Worm (Caenorhabditis elegans) whole organism, late embryonic: Measurements from ENCODE around the gene F10C2.5.
A peak's percentile ranks its signal among the peaks of the same experiment; 100 is the strongest.

Experiments used
- C08G9.2 ChIP-seq: sonication (generic microtip); optimal IDR thresholded peaks from 2 replicates; lab custom pipeline; 2016; ENCODE audit warnings: mild to moderate bottlenecking, missing genetic modification characterization, moderate library complexity, missing compliant biosample characterization
- C38D4.7 ChIP-seq: fragments of 200-800 bp; sonication (Bioruptor generic); optimal IDR thresholded peaks from 2 replicates; lab custom pipeline; 2018; ENCODE audit warnings: mild to moderate bottlenecking, missing genetic modification characterization, moderate library complexity, missing compliant biosample characterization
- K02D7.2 ChIP-seq: sonication (generic microtip); optimal IDR thresholded peaks from 2 replicates; lab custom pipeline; 2017; ENCODE audit warnings: mild to moderate bottlenecking, missing genetic modification characterization, missing compliant biosample characterization
- K09A11.1 ChIP-seq: sonication (generic microtip); optimal IDR thresholded peaks from 2 replicates; lab custom pipeline; 2017; ENCODE audit warnings: antibody characterized with exemption, mild to moderate bottlenecking, missing genetic modification characterization, missing compliant biosample characterization; ENCODE audit not compliant: insufficient read depth
- Y22D7AL.16 ChIP-seq: sonication (generic microtip); optimal IDR thresholded peaks from 2 replicates; lab custom pipeline; 2016; ENCODE audit warnings: missing genetic modification characterization, missing compliant biosample characterization
- ama-1 ChIP-seq: fragments of 150-350 bp; optimal IDR thresholded peaks from 2 replicates; lab custom pipeline; 2014
- ceh-14 ChIP-seq: sonication (generic microtip); optimal IDR thresholded peaks from 2 replicates; lab custom pipeline; 2016; ENCODE audit warnings: missing genotype, missing genetic modification characterization, missing compliant biosample characterization
- ceh-22 ChIP-seq: sonication (generic microtip); optimal IDR thresholded peaks from 2 replicates; lab custom pipeline; 2017; ENCODE audit warnings: missing biosample characterization, missing genetic modification characterization
- ceh-24 ChIP-seq: sonication (generic microtip); optimal IDR thresholded peaks from 2 replicates; lab custom pipeline; 2016; ENCODE audit warnings: mild to moderate bottlenecking, missing genetic modification characterization, missing compliant biosample characterization
- ceh-45 ChIP-seq: fragments of 200-800 bp; sonication (Bioruptor generic); IDR thresholded peaks from 2 replicates; pipeline ENCODE4 v1.3.6; 2022; ENCODE audit warnings: missing genetic modification reagents, missing genetic modification characterization, missing compliant biosample characterization
- ceh-48 ChIP-seq: sonication (generic microtip); optimal IDR thresholded peaks from 2 replicates; lab custom pipeline; 2016; ENCODE audit warnings: missing genetic modification characterization, inconsistent platforms, missing compliant biosample characterization
- ceh-6 ChIP-seq: fragments of 200-800 bp; sonication (Bioruptor generic); optimal IDR thresholded peaks from 2 replicates; lab custom pipeline; 2018; ENCODE audit warnings: mild to moderate bottlenecking, missing genetic modification characterization, missing compliant biosample characterization
- che-1 ChIP-seq: sonication (generic microtip); optimal IDR thresholded peaks from 2 replicates; lab custom pipeline; 2016; ENCODE audit warnings: mild to moderate bottlenecking, missing genetic modification characterization, missing compliant biosample characterization
- elt-4 ChIP-seq: sonication (generic microtip); optimal IDR thresholded peaks from 2 replicates; lab custom pipeline; 2016; ENCODE audit warnings: missing genetic modification characterization, missing compliant biosample characterization
- eyg-1 ChIP-seq: sonication (generic microtip); optimal IDR thresholded peaks from 2 replicates; lab custom pipeline; 2016; ENCODE audit warnings: missing genotype, missing genetic modification characterization, missing compliant biosample characterization
- fax-1 ChIP-seq: sonication (generic microtip); optimal IDR thresholded peaks from 2 replicates; lab custom pipeline; 2016; ENCODE audit warnings: missing genotype, missing genetic modification characterization, missing compliant biosample characterization
- fkh-6 ChIP-seq: sonication (generic microtip); optimal IDR thresholded peaks from 2 replicates; lab custom pipeline; 2016; ENCODE audit warnings: missing genetic modification characterization, missing compliant biosample characterization
- gmeb-2 ChIP-seq: sonication (generic microtip); optimal IDR thresholded peaks from 2 replicates; lab custom pipeline; 2016; ENCODE audit warnings: missing genetic modification characterization, inconsistent platforms, missing compliant biosample characterization
- hlh-15 ChIP-seq: sonication (generic microtip); optimal IDR thresholded peaks from 2 replicates; lab custom pipeline; 2016; ENCODE audit warnings: missing genetic modification characterization, missing compliant biosample characterization
- hlh-30 ChIP-seq: sonication (generic microtip); optimal IDR thresholded peaks from 2 replicates; lab custom pipeline; 2017; ENCODE audit warnings: antibody characterized with exemption, missing genetic modification characterization, missing compliant biosample characterization; ENCODE audit not compliant: insufficient read depth
- hlh-8 ChIP-seq: sonication (generic microtip); optimal IDR thresholded peaks from 2 replicates; lab custom pipeline; 2016; ENCODE audit warnings: missing genotype, missing genetic modification characterization, missing compliant biosample characterization
- lin-11 ChIP-seq: fragments of 200-800 bp; sonication (Bioruptor generic); optimal IDR thresholded peaks from 2 replicates; lab custom pipeline; 2018; ENCODE audit warnings: mild to moderate bottlenecking, missing genetic modification characterization, missing compliant biosample characterization
- nfya-1 ChIP-seq: sonication (generic microtip); optimal IDR thresholded peaks from 2 replicates; lab custom pipeline; 2017; ENCODE audit warnings: missing genetic modification characterization, mild to moderate bottlenecking, missing compliant biosample characterization, antibody characterized with exemption, moderate library complexity
- npax-4 ChIP-seq: sonication (generic microtip); optimal IDR thresholded peaks from 2 replicates; lab custom pipeline; 2016; ENCODE audit warnings: missing genetic modification characterization, missing compliant biosample characterization
- odd-2 ChIP-seq: sonication (generic microtip); optimal IDR thresholded peaks from 2 replicates; lab custom pipeline; 2017; ENCODE audit warnings: antibody characterized with exemption, mild to moderate bottlenecking, missing genetic modification characterization, missing compliant biosample characterization
- pha-2 ChIP-seq: sonication (generic microtip); optimal IDR thresholded peaks from 2 replicates; lab custom pipeline; 2017; ENCODE audit warnings: mild to moderate bottlenecking, missing genetic modification characterization, missing compliant biosample characterization
- ref-2 ChIP-seq: sonication (generic microtip); optimal IDR thresholded peaks from 2 replicates; lab custom pipeline; 2016; ENCODE audit warnings: missing genetic modification characterization, missing compliant biosample characterization
- sox-4 ChIP-seq: sonication (generic microtip); optimal IDR thresholded peaks from 2 replicates; lab custom pipeline; 2017; ENCODE audit warnings: mild to moderate bottlenecking, missing genetic modification characterization, inconsistent platforms, missing compliant biosample characterization
- syd-9 ChIP-seq: sonication (generic microtip); optimal IDR thresholded peaks from 2 replicates; lab custom pipeline; 2016; ENCODE audit warnings: mild to moderate bottlenecking, missing genetic modification characterization, moderate library complexity, missing compliant biosample characterization
- tbx-2 ChIP-seq: sonication (generic microtip); optimal IDR thresholded peaks from 2 replicates; lab custom pipeline; 2016; ENCODE audit warnings: missing genetic modification characterization, missing compliant biosample characterization
- tbx-7 ChIP-seq: sonication (generic microtip); optimal IDR thresholded peaks from 2 replicates; lab custom pipeline; 2016; ENCODE audit warnings: missing genotype, missing genetic modification characterization, missing compliant biosample characterization
- unc-3 ChIP-seq, 2 experiments: fragments of 200-800 bp in 1 of 2; sonication (Bioruptor generic) in 1 of 2; sonication (generic microtip) in 1 of 2; conservative IDR thresholded peaks in 1 of 2; optimal IDR thresholded peaks in 1 of 2; 2 replicates each; pipeline versions ENCODE4 v1.3.6 to Lab custom; 2016 to 2022; ENCODE audit warnings: missing compliant biosample characterization in 2 of 2, missing genetic modification characterization in 2 of 2, missing genetic modification reagents in 1 of 2
- unc-42 ChIP-seq: sonication (generic microtip); optimal IDR thresholded peaks from 2 replicates; lab custom pipeline; 2016; ENCODE audit warnings: missing genotype, missing genetic modification characterization, missing compliant biosample characterization
- unc-55 ChIP-seq: sonication (generic microtip); optimal IDR thresholded peaks from 2 replicates; lab custom pipeline; 2017; ENCODE audit warnings: missing biosample characterization, missing genetic modification reagents, missing genetic modification characterization

The F10C2.5 gene

DNA sequence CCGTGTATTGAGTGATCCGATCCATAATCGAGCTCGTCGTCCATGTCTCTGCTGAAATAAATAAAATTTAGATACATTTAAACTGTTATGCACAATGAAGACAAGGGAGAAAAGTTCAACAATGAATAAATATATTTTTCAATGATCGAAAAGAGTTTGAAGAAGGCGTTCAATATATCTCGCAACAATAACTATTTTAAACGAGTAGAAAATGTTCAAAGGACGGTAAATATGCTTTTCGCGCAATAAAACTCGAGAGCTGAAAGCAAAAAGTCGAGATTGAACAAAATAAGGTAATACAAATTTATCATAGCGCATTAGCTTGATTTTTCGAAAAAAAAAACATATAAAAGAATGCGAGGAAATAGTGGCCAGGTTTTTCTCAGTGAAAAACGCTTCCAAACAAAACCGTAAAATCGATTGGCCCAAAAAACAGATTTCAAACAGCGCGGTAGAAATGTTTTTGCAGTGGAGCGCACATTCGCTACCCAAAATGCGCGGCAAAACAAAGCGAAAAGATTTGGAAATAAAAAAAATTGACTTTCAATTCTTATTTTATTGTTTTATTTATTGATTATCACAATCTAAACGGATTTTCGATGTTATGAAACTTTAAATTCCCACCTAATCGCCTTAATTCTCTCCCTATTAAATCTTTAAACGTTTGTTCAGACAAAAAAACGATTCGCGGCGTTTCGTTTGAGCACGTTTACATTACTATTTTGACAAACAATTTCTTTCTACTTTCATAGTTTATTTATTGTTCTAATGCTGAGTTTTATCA is 4.2 kb upstream of the F10C2.5 start, which contains the start of the genes kup-1 and F10C2.4:
Gene kup-1, minus strand, starts transcription at position 51 of the 784 bp plus-strand sequence.
Gene F10C2.4, plus strand, starts transcription at position 734 of the 784 bp plus-strand sequence.
- TF ChIP-seq fkh-6 (tag; lab: Kevin White, UChicago): no peak
- TF ChIP-seq lin-11 (tag; lab: Kevin White, UChicago): no peak
- TF ChIP-seq ceh-24: no peak
- peak; percentile 40 for TF ChIP-seq unc-55 (GFP tag; lab: Kevin White, UChicago)
- peak; percentile 12 for TF ChIP-seq nfya-1
- TF ChIP-seq ceh-48 (tag; lab: Kevin White, UChicago): peak; percentile 28

DNA sequence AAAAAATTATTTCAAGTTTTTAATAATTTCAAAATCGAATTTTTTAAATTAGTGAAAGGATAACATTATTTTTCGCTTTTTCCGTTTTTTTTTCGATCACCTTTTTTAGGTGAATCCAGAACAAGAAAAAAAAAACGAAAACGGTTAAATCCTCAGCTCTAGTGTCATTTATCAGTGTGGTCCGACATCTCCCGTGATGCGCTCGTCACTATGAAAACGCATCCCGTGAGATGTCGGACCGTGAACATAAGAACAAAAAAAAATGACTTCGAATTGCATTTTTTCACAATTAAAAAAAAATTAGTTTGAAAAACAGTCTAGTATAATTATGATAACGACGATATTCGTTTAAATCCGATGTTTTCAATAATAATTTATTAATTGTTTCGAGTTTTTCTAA is 2.5 kb downstream of the F10C2.5 start:
- TF ChIP-seq eyg-1 (tag; lab: Kevin White, UChicago) (no peak), sox-4 (no peak), lin-11 (tag; lab: Kevin White, UChicago) (no peak), Y22D7AL.16 (no peak), fax-1 (no peak), ceh-45 (GFP tag; lab: Robert Waterston, UW) (no peak), che-1 (tag; lab: Kevin White, UChicago) (no peak), ama-1 (lab: Kevin White, UChicago) (no peak), K09A11.1 (no peak), C38D4.7 (GFP tag; lab: Kevin White, UChicago) (no peak), elt-4 (no peak), tbx-2 (tag; lab: Kevin White, UChicago) (no peak), unc-55 (GFP tag; lab: Kevin White, UChicago) (no peak)
- TF ChIP-seq, all 69 proteins: peak for 0

DNA sequence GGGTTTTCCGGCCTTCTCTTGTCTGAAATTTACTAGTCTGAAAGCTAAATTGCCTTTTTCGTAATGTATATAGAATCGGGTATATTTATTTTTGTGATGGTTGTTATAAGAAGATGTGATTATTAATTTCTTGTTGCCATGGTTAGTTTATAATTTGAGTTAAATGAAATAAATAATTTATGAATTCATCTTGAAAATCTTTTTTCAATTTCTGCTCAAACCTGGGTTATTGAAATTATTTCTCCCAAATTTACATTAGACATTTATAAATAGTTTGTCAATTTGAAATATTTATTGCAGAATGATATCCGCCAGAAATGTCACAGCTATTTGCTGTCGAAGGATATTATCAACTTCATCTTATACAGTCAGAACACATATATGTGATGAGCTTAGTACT is 3.2 kb downstream of the F10C2.5 start, which contains the start of gene dars-2:
Gene dars-2, plus strand, starts transcription at position 301 of the 400 bp plus-strand sequence.
- TF ChIP-seq syd-9 (tag; lab: Kevin White, UChicago) (no peak), gmeb-2 (tag; lab: Kevin White, UChicago) (no peak), ceh-24 (no peak), hlh-30 (no peak), ref-2 (no peak), npax-4 (no peak), ceh-6 (no peak), fax-1 (no peak), elt-4 (no peak), K02D7.2 (tag; lab: Kevin White, UChicago) (no peak), tbx-7 (tag; lab: Kevin White, UChicago) (no peak), fkh-6 (tag; lab: Kevin White, UChicago) (no peak), unc-42 (no peak), ceh-22 (tag; lab: Kevin White, UChicago) (no peak), pha-2 (tag; lab: Kevin White, UChicago) (no peak)

ce11 chrV:12053598-12053997 is 8.4 kb downstream of the F10C2.5 start, which contains the start of gene F10C2.7:
Gene F10C2.7, plus strand, starts transcription at chrV:12053898.
- TF ChIP-seq hlh-8 (tag; lab: Kevin White, UChicago): no peak
- TF ChIP-seq ceh-14: no peak
- TF ChIP-seq K02D7.2 (tag; lab: Kevin White, UChicago): no peak
- no peak for TF ChIP-seq hlh-30
- TF ChIP-seq tbx-7 (tag; lab: Kevin White, UChicago): no peak
- TF ChIP-seq hlh-15 (tag; lab: Kevin White, UChicago): no peak
- TF ChIP-seq unc-3 (GFP tag; conservative IDR thresholded peaks at IDR 0.05; lab: Robert Waterston, UW): no peak
- TF ChIP-seq unc-3 (tag; optimal IDR thresholded peaks at IDR 0.05; lab: Kevin White, UChicago): no peak
- no peak for TF ChIP-seq che-1 (tag; lab: Kevin White, UChicago)
- no peak for TF ChIP-seq C08G9.2 (tag; lab: Kevin White, UChicago)
- no peak for TF ChIP-seq pha-2 (tag; lab: Kevin White, UChicago)
- no peak for TF ChIP-seq ceh-45 (GFP tag; lab: Robert Waterston, UW)
- no peak for TF ChIP-seq fax-1
- no peak for TF ChIP-seq gmeb-2 (tag; lab: Kevin White, UChicago)
- TF ChIP-seq odd-2: no peak
- TF ChIP-seq, all 69 proteins: peak for 0
